Fruit fly (Drosophila melanogaster) whole organism, wandering third instar larva: ENCODE results near the gene Reph.

ENCODE experiments used
- Abd-B ChIP-seq: fragments of >200 bp; optimal IDR thresholded peaks from 2 replicates; lab custom pipeline; 2017; ENCODE audit warnings: missing biosample characterization, missing genetic modification characterization
- CG32264 ChIP-seq: fragments of 200-800 bp; sonication (Bioruptor generic); optimal IDR thresholded peaks from 2 replicates; lab custom pipeline; 2016; ENCODE audit warnings: missing biosample characterization, missing genetic modification characterization
- CG9705 ChIP-seq: fragments of 200-800 bp; sonication (Bioruptor generic); optimal IDR thresholded peaks from 2 replicates; lab custom pipeline; 2018; ENCODE audit warnings: missing biosample characterization, mild to moderate bottlenecking, missing genetic modification characterization
- CrebA ChIP-seq: fragments of 200-800 bp; sonication (Bioruptor generic); optimal IDR thresholded peaks from 2 replicates; lab custom pipeline; 2016; ENCODE audit warnings: missing biosample characterization, mild to moderate bottlenecking, missing genetic modification characterization, borderline replicate concordance
- Dfd ChIP-seq: fragments of >200 bp; optimal IDR thresholded peaks from 2 replicates; lab custom pipeline; 2017; ENCODE audit warnings: missing biosample characterization, missing genetic modification characterization
- Dif ChIP-seq: fragments of 200-275, 200-300 bp; sonication (Bioruptor generic); optimal IDR thresholded peaks from 2 replicates; lab custom pipeline; 2018; ENCODE audit warnings: missing biosample characterization, missing genetic modification characterization; ENCODE audit not compliant: partially characterized antibody
- GATAd ChIP-seq: sonication (Bioruptor generic); optimal IDR thresholded peaks from 2 replicates; lab custom pipeline; 2016; ENCODE audit warnings: missing biosample characterization, missing genetic modification characterization
- HLH106 ChIP-seq: fragments of 200-800 bp; optimal IDR thresholded peaks from 3 replicates; lab custom pipeline; 2019; ENCODE audit warnings: missing biosample characterization, mild to moderate bottlenecking, missing genetic modification characterization, moderate library complexity
- Hnf4 ChIP-seq: fragments of 200-800 bp; sonication (Bioruptor generic); optimal IDR thresholded peaks from 2 replicates; lab custom pipeline; 2016; ENCODE audit warnings: missing biosample characterization, mild to moderate bottlenecking, missing genetic modification characterization
- Hr78 ChIP-seq: fragments of >200 bp; optimal IDR thresholded peaks from 2 replicates; lab custom pipeline; 2017; ENCODE audit warnings: missing biosample characterization, missing genetic modification characterization
- Hr83 ChIP-seq: fragments of 200-300 bp; sonication (Bioruptor generic); optimal IDR thresholded peaks from 2 replicates; lab custom pipeline; 2016; ENCODE audit warnings: missing biosample characterization, mild to moderate bottlenecking, missing genetic modification characterization, moderate library complexity; ENCODE audit not compliant: poor library complexity, severe bottlenecking
- Jra ChIP-seq: sonication (Bioruptor generic); optimal IDR thresholded peaks from 2 replicates; lab custom pipeline; 2016; ENCODE audit warnings: missing biosample characterization, missing genetic modification characterization
- Mio ChIP-seq: sonication (Bioruptor generic); optimal IDR thresholded peaks from 2 replicates; lab custom pipeline; 2016; ENCODE audit warnings: missing biosample characterization, missing genetic modification characterization
- Myc ChIP-seq: fragments of >200 bp; optimal IDR thresholded peaks from 2 replicates; lab custom pipeline; 2017
- N ChIP-seq: fragments of >200 bp; optimal IDR thresholded peaks from 2 replicates; lab custom pipeline; 2018; ENCODE audit warnings: missing biosample characterization, missing external identifiers, missing genetic modification characterization
- OdsH ChIP-seq: fragments of 200-800 bp; sonication (Bioruptor generic); optimal IDR thresholded peaks from 2 replicates; lab custom pipeline; 2016; ENCODE audit warnings: missing biosample characterization, mild to moderate bottlenecking, missing genetic modification characterization
- Rel ChIP-seq, 2 experiments: fragments of 200-800 bp; sonication (Bioruptor generic) in 1 of 2; optimal IDR thresholded peaks; 2 replicates in 1 of 2; 3 replicates in 1 of 2; lab custom pipeline; 2016 to 2019; ENCODE audit warnings: mild to moderate bottlenecking in 2 of 2, missing biosample characterization in 2 of 2, missing genetic modification characterization in 2 of 2, moderate library complexity in 1 of 2
- Sp1 ChIP-seq: fragments of 200-800 bp; sonication (Bioruptor generic); optimal IDR thresholded peaks from 3 replicates; lab custom pipeline; 2019; ENCODE audit warnings: missing biosample characterization, mild to moderate bottlenecking, missing genetic modification characterization, moderate library complexity
- Vsx2 ChIP-seq: fragments of 200-300, 225-300 bp; sonication (Bioruptor generic); optimal IDR thresholded peaks from 2 replicates; lab custom pipeline; 2018; ENCODE audit warnings: missing biosample characterization, missing genetic modification characterization; ENCODE audit not compliant: partially characterized antibody
- br ChIP-seq: fragments of 200-800 bp; sonication (Bioruptor generic); optimal IDR thresholded peaks from 2 replicates; lab custom pipeline; 2016; ENCODE audit warnings: missing biosample characterization, missing genetic modification characterization
- brk ChIP-seq: fragments of 200-800 bp; sonication (Bioruptor generic); optimal IDR thresholded peaks from 2 replicates; lab custom pipeline; 2016; ENCODE audit warnings: missing biosample characterization, mild to moderate bottlenecking, missing genetic modification characterization
- dl ChIP-seq, 2 experiments: fragments of 175-275, 200-275 bp in 1 of 2; fragments of 200-275 bp in 1 of 2; sonication (Bioruptor generic); optimal IDR thresholded peaks; lab custom pipeline; 2018; ENCODE audit warnings: mild to moderate bottlenecking in 2 of 2, missing biosample characterization in 2 of 2, missing genetic modification characterization in 2 of 2, moderate library complexity in 2 of 2; ENCODE audit not compliant: partially characterized antibody in 2 of 2, insufficient read depth in 1 of 2
- dmrt93B ChIP-seq: fragments of 200-800 bp; sonication (Bioruptor generic); optimal IDR thresholded peaks from 2 replicates; lab custom pipeline; 2018; ENCODE audit warnings: missing biosample characterization, mild to moderate bottlenecking, missing genetic modification characterization
- dsf ChIP-seq: sonication (Bioruptor generic); optimal IDR thresholded peaks from 2 replicates; lab custom pipeline; 2016; ENCODE audit warnings: missing biosample characterization, missing genetic modification characterization, borderline replicate concordance
- ey ChIP-seq: fragments of 200-800 bp; sonication (Bioruptor generic); optimal IDR thresholded peaks from 2 replicates; lab custom pipeline; 2016; ENCODE audit warnings: missing biosample characterization, missing genetic modification characterization
- foxo ChIP-seq, 2 experiments: fragments of 200-800 bp; sonication (Bioruptor generic); optimal IDR thresholded peaks; 2 replicates in 1 of 2; 3 replicates in 1 of 2; lab custom pipeline; 2016 to 2017; ENCODE audit warnings: missing biosample characterization in 2 of 2, missing genetic modification characterization in 2 of 2
- fru ChIP-seq: fragments of 200-800 bp; sonication (Bioruptor generic); optimal IDR thresholded peaks from 3 replicates; lab custom pipeline; 2016; ENCODE audit warnings: missing biosample characterization, mild to moderate bottlenecking, missing genetic modification characterization
- h ChIP-seq: fragments of 200-800 bp; sonication (Bioruptor generic); optimal IDR thresholded peaks from 3 replicates; lab custom pipeline; 2016; ENCODE audit warnings: missing biosample characterization, mild to moderate bottlenecking, missing genetic modification characterization
- jim ChIP-seq: fragments of 175-275, 200-325 bp; sonication (Bioruptor generic); optimal IDR thresholded peaks from 2 replicates; lab custom pipeline; 2016; ENCODE audit warnings: missing biosample characterization, mild to moderate bottlenecking, missing genetic modification characterization
- lola ChIP-seq: fragments of >200 bp; optimal IDR thresholded peaks from 2 replicates; lab custom pipeline; 2017; ENCODE audit warnings: missing biosample characterization, missing genetic modification characterization
- pan ChIP-seq: fragments of >200 bp; optimal IDR thresholded peaks from 2 replicates; lab custom pipeline; 2017
- psq ChIP-seq: fragments of 200-800 bp; sonication (Bioruptor generic); optimal IDR thresholded peaks from 3 replicates; lab custom pipeline; 2017; ENCODE audit warnings: missing biosample characterization, mild to moderate bottlenecking, missing genetic modification characterization, moderate library complexity
- rgr ChIP-seq: fragments of 200-800 bp; sonication (Bioruptor generic); optimal IDR thresholded peaks from 3 replicates; lab custom pipeline; 2016; ENCODE audit warnings: missing biosample characterization, mild to moderate bottlenecking, missing genetic modification characterization
- sage ChIP-seq: fragments of 200-800 bp; sonication (Bioruptor generic); optimal IDR thresholded peaks from 2 replicates; lab custom pipeline; 2016; ENCODE audit warnings: missing biosample characterization, mild to moderate bottlenecking, missing genetic modification characterization
- sv ChIP-seq: fragments of 200-800 bp; sonication (Bioruptor generic); optimal IDR thresholded peaks from 3 replicates; lab custom pipeline; 2016; ENCODE audit warnings: missing biosample characterization, missing genetic modification characterization
- tai ChIP-seq: sonication (Bioruptor generic); optimal IDR thresholded peaks from 2 replicates; lab custom pipeline; 2016; ENCODE audit warnings: missing biosample characterization, missing genetic modification characterization
- usp ChIP-seq: fragments of >200 bp; optimal IDR thresholded peaks from 2 replicates; lab custom pipeline; 2017; ENCODE audit warnings: missing biosample characterization, missing genetic modification characterization
- woc ChIP-seq: sonication (Bioruptor generic); optimal IDR thresholded peaks from 2 replicates; lab custom pipeline; 2016; ENCODE audit warnings: missing biosample characterization, mild to moderate bottlenecking, missing genetic modification characterization

Gene Reph

dm6 chr2L:3773624-3773978 is 29.7 kb upstream of the Reph start:
- TF ChIP-seq psq (peak; percentile 8), CrebA (GFP tag; lab: Kevin White, UChicago) (peak; percentile 27), ey (GFP tag; lab: Kevin White, UChicago) (no peak), Vsx2 (GFP tag; lab: Kevin White, UChicago) (peak; percentile 58), Dif (GFP tag; lab: Kevin White, UChicago) (peak; percentile 53)
- TF ChIP-seq, all 38 proteins: peak for 4

- peak; percentile 43 for TF ChIP-seq woc (GFP tag; lab: Kevin White, UChicago)
- TF ChIP-seq Hr78, result no peak
- TF ChIP-seq Vsx2 (GFP tag; lab: Kevin White, UChicago), result no peak
- peak; percentile 22 for TF ChIP-seq OdsH (GFP tag; lab: Kevin White, UChicago)
- TF ChIP-seq Sp1, result no peak
- TF ChIP-seq h, result peak; percentile 68
- no peak for TF ChIP-seq CG9705 (GFP tag; lab: Kevin White, UChicago)
- TF ChIP-seq lola (GFP tag; lab: Kevin White, UChicago), result no peak
- no peak for TF ChIP-seq Dif (GFP tag; lab: Kevin White, UChicago)
- no peak for TF ChIP-seq Myc (lab: Kevin White, UChicago)
- TF ChIP-seq dl (GFP tag; optimal IDR thresholded peaks at IDR 0.05; lab: Kevin White, UChicago; ENCODE audit: insufficient read depth in 1 of 2, partially characterized antibody in 2 of 2), result no peak
- TF ChIP-seq rgr (GFP tag; lab: Kevin White, UChicago), result peak; percentile 7
- no peak for TF ChIP-seq sv (GFP tag; lab: Kevin White, UChicago)
- TF ChIP-seq Jra (GFP tag; lab: Kevin White, UChicago), result no peak
- no peak for TF ChIP-seq CG32264 (GFP tag; lab: Kevin White, UChicago)
- TF ChIP-seq br (GFP tag; lab: Kevin White, UChicago), result peak; percentile 65
- TF ChIP-seq Rel (GFP tag; optimal IDR thresholded peaks at IDR 0.05; lab: Kevin White, UChicago), result no peak
- peak; percentile 41 for TF ChIP-seq Rel (tag; optimal IDR thresholded peaks at IDR 0.05; lab: Kevin White, UChicago)
- TF ChIP-seq psq, result peak; percentile 14
- peak; percentile 19 for TF ChIP-seq HLH106 (tag; lab: Kevin White, UChicago)
- peak in 1 of 2 experiments; percentile 60 for TF ChIP-seq foxo (GFP tag; optimal IDR thresholded peaks at IDR 0.05; lab: Kevin White, UChicago)
- no peak for TF ChIP-seq N
- TF ChIP-seq Dfd (GFP tag; lab: Kevin White, UChicago), result no peak
- no peak for TF ChIP-seq usp (GFP tag; lab: Kevin White, UChicago)
- TF ChIP-seq tai (GFP tag; lab: Kevin White, UChicago), result no peak
- TF ChIP-seq Hr83 (GFP tag; lab: Kevin White, UChicago), result no peak
- TF ChIP-seq pan (lab: Kevin White, UChicago), result no peak
- TF ChIP-seq dsf (GFP tag; lab: Kevin White, UChicago), result no peak
- peak; percentile 24 for TF ChIP-seq dmrt93B
- no peak for TF ChIP-seq Mio (GFP tag; lab: Kevin White, UChicago)
- no peak for TF ChIP-seq jim (GFP tag; lab: Kevin White, UChicago)
- TF ChIP-seq fru (GFP tag; lab: Kevin White, UChicago), result peak; percentile 67
- peak; percentile 41 for TF ChIP-seq ey (GFP tag; lab: Kevin White, UChicago)
- TF ChIP-seq Abd-B (GFP tag; lab: Kevin White, UChicago), result no peak
- no peak for TF ChIP-seq GATAd (GFP tag; lab: Kevin White, UChicago)
- TF ChIP-seq CrebA (GFP tag; lab: Kevin White, UChicago), result no peak
These were observed 27.5 kb upstream of the Reph start for dm6 chr2L:3775767-3776351.

- TF ChIP-seq psq (peak; percentile 87), lola (GFP tag; lab: Kevin White, UChicago) (no peak), ey (GFP tag; lab: Kevin White, UChicago) (peak; percentile 50), OdsH (GFP tag; lab: Kevin White, UChicago) (peak; percentile 88), brk (GFP tag; lab: Kevin White, UChicago) (peak; percentile 84), sv (GFP tag; lab: Kevin White, UChicago) (peak; percentile 63), Sp1 (peak; percentile 96), br (GFP tag; lab: Kevin White, UChicago) (peak; percentile 35), dsf (GFP tag; lab: Kevin White, UChicago) (peak; percentile 54), Myc (lab: Kevin White, UChicago) (no peak), dmrt93B (peak; percentile 64), Hnf4 (GFP tag; lab: Kevin White, UChicago) (peak; percentile 60), jim (GFP tag; lab: Kevin White, UChicago) (no peak), Hr83 (GFP tag; lab: Kevin White, UChicago) (peak; percentile 73), tai (GFP tag; lab: Kevin White, UChicago) (peak; percentile 58), Dif (GFP tag; lab: Kevin White, UChicago) (no peak), pan (lab: Kevin White, UChicago) (no peak), CrebA (GFP tag; lab: Kevin White, UChicago) (no peak), rgr (GFP tag; lab: Kevin White, UChicago) (peak; percentile 83), woc (GFP tag; lab: Kevin White, UChicago) (peak; percentile 17), CG9705 (GFP tag; lab: Kevin White, UChicago) (peak; percentile 73), foxo (GFP tag; optimal IDR thresholded peaks at IDR 0.05; lab: Kevin White, UChicago) (peak in 1 of 2 experiments; percentile 91), h (peak; percentile 77), Rel (GFP tag; optimal IDR thresholded peaks at IDR 0.05; lab: Kevin White, UChicago) (no peak), Rel (tag; optimal IDR thresholded peaks at IDR 0.05; lab: Kevin White, UChicago) (peak; percentile 80), fru (GFP tag; lab: Kevin White, UChicago) (peak; percentile 85), Hr78 (no peak), sage (GFP tag; lab: Kevin White, UChicago) (peak; percentile 38), HLH106 (tag; lab: Kevin White, UChicago) (peak; percentile 94)
These were observed 26.6 kb upstream of the Reph start for dm6 chr2L:3776614-3777196.
